Worm (Caenorhabditis elegans) whole organism, L1 larva: Measurements from ENCODE around the gene spp-29.

Experiments used
- F16B12.6 ChIP-seq: fragments of 150-350 bp; optimal IDR thresholded peaks from 2 replicates; lab custom pipeline; 2014; ENCODE audit warnings: missing biosample characterization, missing genetic modification characterization
- Y116A8C.19 ChIP-seq: sonication (generic microtip); optimal IDR thresholded peaks from 2 replicates; lab custom pipeline; 2016; ENCODE audit warnings: missing compliant biosample characterization, missing genetic modification characterization, borderline replicate concordance
- aha-1 ChIP-seq: fragments of 150-350 bp; optimal IDR thresholded peaks from 2 replicates; lab custom pipeline; 2014; ENCODE audit warnings: missing biosample characterization, missing genetic modification characterization
- alr-1 ChIP-seq: fragments of 200-800 bp; sonication (Bioruptor generic); optimal IDR thresholded peaks from 2 replicates; lab custom pipeline; 2018; ENCODE audit warnings: borderline replicate concordance, mild to moderate bottlenecking, missing genetic modification characterization, missing compliant biosample characterization
- aly-2 ChIP-seq: fragments of 150-350 bp; optimal IDR thresholded peaks from 2 replicates; lab custom pipeline; 2014; ENCODE audit warnings: missing biosample characterization, missing genetic modification characterization
- ama-1 ChIP-seq: fragments of 150-350 bp; optimal IDR thresholded peaks from 2 replicates; lab custom pipeline; 2014
- ceh-8 ChIP-seq: fragments of 200-800 bp; sonication (Bioruptor generic); optimal IDR thresholded peaks from 2 replicates; lab custom pipeline; 2018; ENCODE audit warnings: mild to moderate bottlenecking, missing genetic modification characterization, moderate library complexity, missing compliant biosample characterization
- ceh-82 ChIP-seq, 3 experiments: fragments of 150-350 bp in 1 of 3; sonication (generic microtip) in 2 of 3; optimal IDR thresholded peaks; 2 replicates each; lab custom pipeline; 2014 to 2017; ENCODE audit warnings: missing biosample characterization in 3 of 3, missing genetic modification characterization in 3 of 3
- ces-1 ChIP-seq: fragments of 150-350 bp; optimal IDR thresholded peaks from 2 replicates; lab custom pipeline; 2014; ENCODE audit warnings: missing biosample characterization, missing genetic modification reagents, missing genetic modification characterization
- dpl-1 ChIP-seq, 3 experiments: fragments of 150-350 bp in 2 of 3; sonication (generic microtip) in 1 of 3; optimal IDR thresholded peaks; 2 replicates each; lab custom pipeline; 2014 to 2017; ENCODE audit warnings: missing biosample characterization in 3 of 3, missing genetic modification characterization in 3 of 3, missing genetic modification reagents in 3 of 3
- dsc-1 ChIP-seq: sonication (generic microtip); optimal IDR thresholded peaks from 2 replicates; lab custom pipeline; 2016; ENCODE audit warnings: mild to moderate bottlenecking, missing genetic modification characterization, missing compliant biosample characterization
- efl-1 ChIP-seq, 4 experiments: fragments of 150-350 bp; optimal IDR thresholded peaks in 3 of 4; peaks in 1 of 4; 1 replicate in 1 of 4; 2 replicates in 3 of 4; lab custom pipeline; 2014; ENCODE audit warnings: missing biosample characterization in 2 of 4, missing genetic modification characterization in 2 of 4, missing genetic modification reagents in 2 of 4
- ets-5 ChIP-seq: fragments of 200-800 bp; sonication (Bioruptor generic); IDR thresholded peaks from 2 replicates; pipeline ENCODE4 v1.3.6; 2022; ENCODE audit warnings: missing genetic modification characterization, missing compliant biosample characterization
- fkh-10 ChIP-seq: sonication (generic microtip); optimal IDR thresholded peaks from 2 replicates; lab custom pipeline; 2017; ENCODE audit warnings: missing biosample characterization, missing genetic modification reagents, missing genetic modification characterization
- fkh-4 ChIP-seq: sonication (generic microtip); optimal IDR thresholded peaks from 2 replicates; lab custom pipeline; 2016; ENCODE audit warnings: missing compliant biosample characterization, missing genetic modification characterization, borderline replicate concordance
- fkh-8 ChIP-seq: sonication (generic microtip); optimal IDR thresholded peaks from 2 replicates; lab custom pipeline; 2016; ENCODE audit warnings: mild to moderate bottlenecking, missing genetic modification characterization, missing compliant biosample characterization
- hlh-17 ChIP-seq: fragments of 200-800 bp; sonication (Bioruptor generic); optimal IDR thresholded peaks from 2 replicates; lab custom pipeline; 2018; ENCODE audit warnings: missing genetic modification characterization, mild to moderate bottlenecking, missing compliant biosample characterization, moderate library complexity, borderline replicate concordance
- hpl-2 ChIP-seq: fragments of 150-350 bp; optimal IDR thresholded peaks from 2 replicates; lab custom pipeline; 2014; ENCODE audit warnings: missing biosample characterization, missing genetic modification reagents, missing genetic modification characterization
- irx-1 ChIP-seq: sonication (generic microtip); optimal IDR thresholded peaks from 2 replicates; lab custom pipeline; 2016; ENCODE audit warnings: missing genetic modification characterization, missing compliant biosample characterization
- isw-1 ChIP-seq: fragments of 200-800 bp; sonication (Bioruptor generic); IDR thresholded peaks from 2 replicates; pipeline ENCODE4 v1.3.6; 2022; ENCODE audit warnings: missing genetic modification characterization, missing compliant biosample characterization
- jun-1 ChIP-seq: fragments of 150-350 bp; optimal IDR thresholded peaks from 2 replicates; lab custom pipeline; 2014; ENCODE audit warnings: missing biosample characterization, missing genetic modification reagents, missing genetic modification characterization
- lin-13 ChIP-seq: fragments of 150-350 bp; optimal IDR thresholded peaks from 2 replicates; lab custom pipeline; 2014; ENCODE audit warnings: missing biosample characterization, missing genetic modification reagents, missing genetic modification characterization
- lin-14 ChIP-seq: fragments of 200-800 bp; sonication (Bioruptor generic); optimal IDR thresholded peaks from 2 replicates; lab custom pipeline; 2018; ENCODE audit warnings: mild to moderate bottlenecking, missing genetic modification characterization, moderate library complexity, missing compliant biosample characterization
- lin-39 ChIP-seq: fragments of 150-350 bp; optimal IDR thresholded peaks from 2 replicates; lab custom pipeline; 2014; ENCODE audit warnings: missing biosample characterization, missing genetic modification reagents, missing genetic modification characterization
- lsy-2 ChIP-seq, 2 experiments: fragments of 150-350 bp; optimal IDR thresholded peaks; 2 replicates each; lab custom pipeline; 2014; ENCODE audit warnings: missing biosample characterization in 2 of 2, missing genetic modification characterization in 2 of 2
- mdl-1 ChIP-seq, 2 experiments: fragments of 150-350 bp; optimal IDR thresholded peaks; 2 replicates each; lab custom pipeline; 2014 to 2017; ENCODE audit warnings: missing biosample characterization in 2 of 2, missing genetic modification characterization in 2 of 2, inconsistent platforms in 1 of 2
- nhr-11 ChIP-seq: fragments of 150-350 bp; optimal IDR thresholded peaks from 2 replicates; lab custom pipeline; 2014; ENCODE audit warnings: missing biosample characterization, missing genetic modification characterization
- nhr-20 ChIP-seq: sonication (generic microtip); optimal IDR thresholded peaks from 2 replicates; lab custom pipeline; 2016; ENCODE audit warnings: mild to moderate bottlenecking, missing genetic modification characterization, missing compliant biosample characterization
- nhr-237 ChIP-seq: fragments of 150-350 bp; optimal IDR thresholded peaks from 2 replicates; lab custom pipeline; 2014; ENCODE audit warnings: missing biosample characterization, missing genetic modification characterization
- nhr-47 ChIP-seq: sonication (generic microtip); optimal IDR thresholded peaks from 2 replicates; lab custom pipeline; 2016; ENCODE audit warnings: mild to moderate bottlenecking, missing genetic modification characterization, moderate library complexity, missing compliant biosample characterization
- nhr-71 ChIP-seq: sonication (generic microtip); optimal IDR thresholded peaks from 2 replicates; lab custom pipeline; 2016; ENCODE audit warnings: mild to moderate bottlenecking, missing genetic modification characterization, moderate library complexity, missing compliant biosample characterization
- nhr-85 ChIP-seq: sonication (generic microtip); peaks from one replicate; lab custom pipeline; 2016; ENCODE audit warnings: missing genetic modification characterization, inconsistent platforms, missing compliant biosample characterization
- nhr-90 ChIP-seq: sonication (generic microtip); optimal IDR thresholded peaks from 2 replicates; lab custom pipeline; 2016; ENCODE audit warnings: mild to moderate bottlenecking, missing genetic modification characterization, missing compliant biosample characterization; ENCODE audit not compliant: poor library complexity
- pax-3 ChIP-seq: fragments of 200-800 bp; sonication (Bioruptor generic); optimal IDR thresholded peaks from 2 replicates; lab custom pipeline; 2018; ENCODE audit warnings: mild to moderate bottlenecking, missing genetic modification characterization, moderate library complexity, missing compliant biosample characterization
- pqm-1 ChIP-seq: sonication (generic microtip); optimal IDR thresholded peaks from 3 replicates; lab custom pipeline; 2017; ENCODE audit warnings: missing biosample characterization, missing genetic modification characterization
- rnt-1 ChIP-seq: sonication (generic microtip); optimal IDR thresholded peaks from 2 replicates; lab custom pipeline; 2016; ENCODE audit warnings: mild to moderate bottlenecking, missing genetic modification characterization, moderate library complexity, missing compliant biosample characterization
- skn-1 ChIP-seq: fragments of 150-350 bp; optimal IDR thresholded peaks from 2 replicates; lab custom pipeline; 2014; ENCODE audit warnings: missing biosample characterization, missing genetic modification characterization
- snu-23 ChIP-seq: sonication (generic microtip); optimal IDR thresholded peaks from 2 replicates; lab custom pipeline; 2016; ENCODE audit warnings: missing genetic modification characterization, missing compliant biosample characterization
- sox-4 ChIP-seq: sonication (generic microtip); optimal IDR thresholded peaks from 2 replicates; lab custom pipeline; 2016; ENCODE audit warnings: missing genetic modification characterization, missing compliant biosample characterization
- unc-130 ChIP-seq: fragments of 150-350 bp; optimal IDR thresholded peaks from 2 replicates; lab custom pipeline; 2017; ENCODE audit warnings: missing biosample characterization, missing genetic modification characterization, inconsistent platforms
- unc-30 ChIP-seq: sonication (generic microtip); optimal IDR thresholded peaks from 2 replicates; lab custom pipeline; 2017; ENCODE audit warnings: missing biosample characterization, missing genetic modification characterization
- vab-15 ChIP-seq: sonication (generic microtip); optimal IDR thresholded peaks from 2 replicates; lab custom pipeline; 2017; ENCODE audit warnings: missing genotype, mild to moderate bottlenecking, missing genetic modification characterization, missing compliant biosample characterization
- xbp-1 ChIP-seq: sonication (generic microtip); optimal IDR thresholded peaks from 2 replicates; lab custom pipeline; 2016; ENCODE audit warnings: missing genetic modification characterization, missing compliant biosample characterization
- zag-1 ChIP-seq: fragments of 150-350 bp; optimal IDR thresholded peaks from 2 replicates; lab custom pipeline; 2014; ENCODE audit warnings: missing biosample characterization, missing genetic modification characterization

spp-29 gene

ce11 chrV:17728757-17729156 is 32.1 kb upstream of the spp-29 start (continued):
- TF ChIP-seq nhr-90 (tag; lab: Kevin White, UChicago): no peak
- TF ChIP-seq hpl-2: no peak
- TF ChIP-seq skn-1 (tag; lab: Kevin White, UChicago): no peak
- peak; percentile 68 for TF ChIP-seq lin-39 (tag; lab: Kevin White, UChicago)
- no peak for TF ChIP-seq nhr-85 (tag; lab: Kevin White, UChicago)
- TF ChIP-seq ceh-82 (tag; optimal IDR thresholded peaks at IDR 0.05; lab: Kevin White, UChicago): no peak
- no peak for TF ChIP-seq sox-4 (tag; lab: Kevin White, UChicago)
- no peak for TF ChIP-seq hlh-17 (GFP tag; lab: Kevin White, UChicago)
- no peak for TF ChIP-seq ama-1 (lab: Kevin White, UChicago)
- TF ChIP-seq Y116A8C.19 (tag; lab: Kevin White, UChicago): no peak
- TF ChIP-seq zag-1 (tag; lab: Kevin White, UChicago): no peak
- TF ChIP-seq ets-5 (GFP tag; lab: Robert Waterston, UW): no peak
- no peak for TF ChIP-seq mdl-1 (tag; optimal IDR thresholded peaks at IDR 0.05; lab: Kevin White, UChicago)
- no peak for TF ChIP-seq irx-1
- peak; percentile 53 for TF ChIP-seq lin-14 (GFP tag; lab: Kevin White, UChicago)
- no peak for TF ChIP-seq alr-1
- TF ChIP-seq isw-1: no peak
- TF ChIP-seq snu-23: no peak
- peak; percentile 70 for TF ChIP-seq nhr-71 (tag; lab: Kevin White, UChicago)
- TF ChIP-seq jun-1: no peak
- peak; percentile 74 for TF ChIP-seq rnt-1 (tag; lab: Kevin White, UChicago)
- TF ChIP-seq nhr-20 (tag; lab: Kevin White, UChicago): peak; percentile 4
- TF ChIP-seq unc-30 (tag; lab: Kevin White, UChicago): no peak
- TF ChIP-seq vab-15 (tag; lab: Kevin White, UChicago): peak; percentile 69
- no peak for TF ChIP-seq dpl-1 (GFP tag; optimal IDR thresholded peaks at IDR 0.05; lab: Kevin White, UChicago)
- TF ChIP-seq unc-130 (tag; lab: Kevin White, UChicago): no peak
- no peak for TF ChIP-seq nhr-47
- no peak for TF ChIP-seq pax-3 (tag; lab: Kevin White, UChicago)
- no peak for TF ChIP-seq nhr-237 (tag; lab: Kevin White, UChicago)
- no peak for TF ChIP-seq lin-13 (GFP tag; lab: Kevin White, UChicago)
- no peak for TF ChIP-seq ces-1 (GFP tag; lab: Kevin White, UChicago)
- TF ChIP-seq pqm-1 (tag; lab: Kevin White, UChicago): no peak
- no peak for TF ChIP-seq F16B12.6 (tag; lab: Kevin White, UChicago)
- TF ChIP-seq fkh-8 (tag; lab: Kevin White, UChicago): no peak
- peak in 1 of 2 experiments; percentile 32 for TF ChIP-seq lsy-2 (tag; optimal IDR thresholded peaks at IDR 0.05; lab: Kevin White, UChicago)

ce11 chrV:17728336-17728735 is 31.7 kb upstream of the spp-29 start:
- TF ChIP-seq xbp-1 (tag; lab: Kevin White, UChicago) (no peak), jun-1 (no peak), aly-2 (tag; lab: Kevin White, UChicago) (no peak), fkh-10 (GFP tag; lab: Kevin White, UChicago) (no peak), lin-39 (tag; lab: Kevin White, UChicago) (no peak), dpl-1 (GFP tag; optimal IDR thresholded peaks at IDR 0.05; lab: Kevin White, UChicago) (no peak), mdl-1 (tag; optimal IDR thresholded peaks at IDR 0.05; lab: Kevin White, UChicago) (no peak), aha-1 (tag; lab: Kevin White, UChicago) (no peak), alr-1 (no peak), snu-23 (no peak), lin-13 (GFP tag; lab: Kevin White, UChicago) (no peak), ceh-8 (no peak), ets-5 (GFP tag; lab: Robert Waterston, UW) (no peak), fkh-4 (tag; lab: Kevin White, UChicago) (no peak), dsc-1 (tag; lab: Kevin White, UChicago) (no peak), nhr-11 (tag; lab: Kevin White, UChicago) (no peak), efl-1 (optimal IDR thresholded peaks at IDR 0.05; lab: Kevin White, UChicago) (no peak), efl-1 (GFP tag; optimal IDR thresholded peaks at IDR 0.05 in 1 of 2; lab: Kevin White, UChicago) (no peak), F16B12.6 (tag; lab: Kevin White, UChicago) (no peak)
